Worm (Caenorhabditis elegans) whole organism, L4 larva: ENCODE results near the gene hpo-7.

Source experiments
- D1046.2 ChIP-seq: fragments of 200-800 bp; sonication (Bioruptor generic); IDR thresholded peaks from 2 replicates; pipeline ENCODE4 v1.3.6; 2022; ENCODE audit warnings: missing genetic modification characterization, missing compliant biosample characterization
- Y105C5A.15 ChIP-seq: fragments of 200-800 bp; sonication (Bioruptor generic); IDR thresholded peaks from 2 replicates; pipeline ENCODE4 v1.3.6; 2022; ENCODE audit warnings: missing genetic modification characterization, missing compliant biosample characterization
- aha-1 ChIP-seq: fragments of 150-350 bp; peaks from one replicate; lab custom pipeline; 2014; ENCODE audit warnings: missing biosample characterization, missing genetic modification characterization
- arid-1 ChIP-seq: fragments of 200-800 bp; sonication (Bioruptor generic); conservative IDR thresholded peaks from 2 replicates; pipeline ENCODE4 v1.3.6; 2022; ENCODE audit warnings: missing genetic modification reagents, missing genetic modification characterization, missing compliant biosample characterization
- ceh-44 ChIP-seq: fragments of 200-800 bp; sonication (Bioruptor generic); IDR thresholded peaks from 2 replicates; pipeline ENCODE4 v1.3.6; 2022; ENCODE audit warnings: missing genetic modification reagents, missing genetic modification characterization, missing compliant biosample characterization
- ceh-62 ChIP-seq: sonication (generic microtip); optimal IDR thresholded peaks from 2 replicates; lab custom pipeline; 2017; ENCODE audit warnings: missing biosample characterization, missing genetic modification characterization
- ces-1 ChIP-seq: fragments of 150-350 bp; sonication (generic microtip); optimal IDR thresholded peaks from 4 replicates; lab custom pipeline; 2014; ENCODE audit warnings: missing biosample characterization, missing genetic modification reagents, missing genetic modification characterization
- cey-2 ChIP-seq: sonication (generic microtip); optimal IDR thresholded peaks from 3 replicates; lab custom pipeline; 2017; ENCODE audit warnings: missing genetic modification characterization, mild to moderate bottlenecking, missing compliant biosample characterization, antibody characterized with exemption, borderline replicate concordance; ENCODE audit not compliant: insufficient read depth
- daf-12 ChIP-seq: fragments of 150-350 bp; optimal IDR thresholded peaks from 2 replicates; lab custom pipeline; 2014; ENCODE audit warnings: missing biosample characterization, missing genetic modification reagents, missing genetic modification characterization
- daf-16 ChIP-seq, 3 experiments: sonication (generic microtip); optimal IDR thresholded peaks; 2 replicates each; lab custom pipeline; 2016 to 2017; ENCODE audit warnings: missing genetic modification characterization in 3 of 3, missing genetic modification reagents in 3 of 3, mild to moderate bottlenecking in 2 of 3, missing compliant biosample characterization in 2 of 3, missing biosample characterization in 1 of 3, moderate library complexity in 1 of 3
- dmd-8 ChIP-seq: fragments of 200-800 bp; sonication (Bioruptor generic); IDR thresholded peaks from 2 replicates; pipeline ENCODE4 v1.3.6; 2022; ENCODE audit warnings: missing genetic modification characterization, missing compliant biosample characterization
- dve-1 ChIP-seq: sonication (generic microtip); optimal IDR thresholded peaks from 2 replicates; lab custom pipeline; 2017; ENCODE audit warnings: antibody characterized with exemption, mild to moderate bottlenecking, missing genetic modification characterization, missing compliant biosample characterization; ENCODE audit not compliant: insufficient read depth
- egl-27 ChIP-seq: sonication (generic microtip); optimal IDR thresholded peaks from 3 replicates; lab custom pipeline; 2017; ENCODE audit warnings: missing biosample characterization, missing genetic modification reagents, missing genetic modification characterization
- hmg-1.1 ChIP-seq: fragments of 200-800 bp; sonication (Bioruptor generic); IDR thresholded peaks from 2 replicates; pipeline ENCODE4 v1.3.6; 2022; ENCODE audit warnings: missing genetic modification reagents, missing genetic modification characterization, missing compliant biosample characterization
- lin-13 ChIP-seq: fragments of 150-350 bp; optimal IDR thresholded peaks from 2 replicates; lab custom pipeline; 2014; ENCODE audit warnings: missing biosample characterization, missing genetic modification reagents, missing genetic modification characterization
- lin-15B ChIP-seq: fragments of 150-350 bp; sonication (generic microtip); optimal IDR thresholded peaks from 3 replicates; lab custom pipeline; 2014; ENCODE audit warnings: missing biosample characterization, missing genetic modification characterization
- mdl-1 ChIP-seq, 2 experiments: fragments of 150-350 bp in 1 of 2; sonication (generic microtip) in 1 of 2; optimal IDR thresholded peaks; 2 replicates each; lab custom pipeline; 2014 to 2017; ENCODE audit warnings: missing biosample characterization in 2 of 2, missing genetic modification characterization in 2 of 2
- mdt-29 ChIP-seq: fragments of 200-800 bp; sonication (Bioruptor generic); IDR thresholded peaks from 2 replicates; pipeline ENCODE4 v1.3.6; 2022; ENCODE audit warnings: missing genetic modification reagents, missing genetic modification characterization, missing compliant biosample characterization
- mep-1 ChIP-seq: fragments of 150-350 bp; sonication (generic microtip); optimal IDR thresholded peaks from 3 replicates; lab custom pipeline; 2014; ENCODE audit warnings: missing biosample characterization, missing genetic modification characterization
- nhr-111 ChIP-seq: fragments of 200-800 bp; sonication (Bioruptor generic); optimal IDR thresholded peaks from 2 replicates; lab custom pipeline; 2018; ENCODE audit warnings: mild to moderate bottlenecking, missing genetic modification characterization, missing compliant biosample characterization
- nhr-28 ChIP-seq: fragments of 150-350 bp; optimal IDR thresholded peaks from 2 replicates; lab custom pipeline; 2014; ENCODE audit warnings: missing biosample characterization, missing genetic modification characterization
- nhr-48 ChIP-seq: sonication (generic microtip); optimal IDR thresholded peaks from 2 replicates; lab custom pipeline; 2016; ENCODE audit warnings: mild to moderate bottlenecking, missing genetic modification characterization, missing compliant biosample characterization
- nhr-76 ChIP-seq: fragments of 150-350 bp; optimal IDR thresholded peaks from 2 replicates; lab custom pipeline; 2014; ENCODE audit warnings: missing biosample characterization, missing genetic modification characterization
- nhr-77 ChIP-seq: fragments of 150-350 bp; optimal IDR thresholded peaks from 2 replicates; lab custom pipeline; 2014; ENCODE audit warnings: missing biosample characterization, missing genetic modification characterization
- saeg-2 ChIP-seq: fragments of 200-800 bp; sonication (Bioruptor generic); IDR thresholded peaks from 2 replicates; pipeline ENCODE4 v1.3.6; 2022; ENCODE audit warnings: missing genetic modification reagents, missing genetic modification characterization, missing compliant biosample characterization
- sdz-12 ChIP-seq: fragments of 200-800 bp; sonication (Bioruptor generic); optimal IDR thresholded peaks from 2 replicates; lab custom pipeline; 2018; ENCODE audit warnings: mild to moderate bottlenecking, missing genetic modification characterization, missing compliant biosample characterization
- snpc-1.2 ChIP-seq: fragments of 200-800 bp; sonication (Bioruptor generic); IDR thresholded peaks from 2 replicates; pipeline ENCODE4 v1.3.6; 2022; ENCODE audit warnings: missing genetic modification reagents, missing genetic modification characterization, missing compliant biosample characterization
- spr-3 ChIP-seq: fragments of 200-800 bp; sonication (Bioruptor generic); optimal IDR thresholded peaks from 2 replicates; lab custom pipeline; 2018; ENCODE audit warnings: mild to moderate bottlenecking, missing genetic modification characterization, missing compliant biosample characterization
- tra-1 ChIP-seq: fragments of 200-800 bp; sonication (Bioruptor generic); IDR thresholded peaks from 2 replicates; pipeline ENCODE4 v1.3.6; 2022; ENCODE audit warnings: missing genetic modification reagents, missing genetic modification characterization, missing compliant biosample characterization
- unc-62 ChIP-seq, 3 experiments: fragments of 150-350 bp in 1 of 3; sonication (generic microtip); optimal IDR thresholded peaks in 2 of 3; peaks in 1 of 3; 1 replicate in 1 of 3; 2 replicates in 2 of 3; lab custom pipeline; 2014 to 2017; ENCODE audit warnings: missing biosample characterization in 3 of 3, missing genetic modification characterization in 3 of 3, missing genetic modification reagents in 3 of 3, missing genotype in 1 of 3
- zfp-2 ChIP-seq: sonication (generic microtip); optimal IDR thresholded peaks from 2 replicates; lab custom pipeline; 2016; ENCODE audit warnings: mild to moderate bottlenecking, missing genetic modification characterization, missing compliant biosample characterization

hpo-7 gene

ce11 chrII:2150485-2150985 lies 15.0 kb upstream of the hpo-7 start, which contains the start of the genes C40A11.7 and C40A11.8:
TSS of gene C40A11.7 (minus strand) at chrII:2150585.
TSS of gene C40A11.8 (minus strand) at chrII:2150935.
- no peak for TF ChIP-seq zfp-2 (tag; lab: Kevin White, UChicago)
- TF ChIP-seq aha-1: peak; percentile 42
- TF ChIP-seq tra-1 (GFP tag; lab: Robert Waterston, UW): no peak
- TF ChIP-seq mdt-29 (GFP tag; lab: Robert Waterston, UW): no peak
- no peak for TF ChIP-seq nhr-28 (tag; lab: Kevin White, UChicago)

ce11 chrII:2146900-2147375 lies 11.4 kb upstream of the hpo-7 start, which contains the start of gene C40A11.2:
TSS of gene C40A11.2 (plus strand) at chrII:2146950.
- no peak for TF ChIP-seq spr-3 (GFP tag; lab: Kevin White, UChicago)
- peak in 1 of 2 experiments; percentile 52 for TF ChIP-seq unc-62 (GFP tag; optimal IDR thresholded peaks at IDR 0.05 in 1 of 2; lab: Kevin White, UChicago)
- no peak for TF ChIP-seq unc-62 (tag; optimal IDR thresholded peaks at IDR 0.05; lab: Kevin White, UChicago)

- TF ChIP-seq dve-1 (no peak), Y105C5A.15 (GFP tag; lab: Robert Waterston, UW) (no peak), ceh-44 (GFP tag; lab: Robert Waterston, UW) (no peak), mep-1 (tag; lab: Kevin White, UChicago) (no peak), nhr-76 (tag; lab: Kevin White, UChicago) (no peak), egl-27 (tag; lab: Kevin White, UChicago) (no peak), nhr-77 (tag; lab: Kevin White, UChicago) (no peak), lin-15B (tag; lab: Kevin White, UChicago) (no peak), ces-1 (GFP tag; lab: Kevin White, UChicago) (no peak), D1046.2 (no peak), ceh-62 (tag; lab: Kevin White, UChicago) (no peak), lin-13 (no peak), sdz-12 (GFP tag; lab: Kevin White, UChicago) (no peak)
Measured at ce11 chrII:2145566-2145965, 10.1 kb upstream of the hpo-7 start, which contains the start of gene C40A11.6. TSS of gene C40A11.6 (minus strand) at chrII:2145666.

- peak in 1 of 2 experiments; percentile 50 for TF ChIP-seq unc-62 (GFP tag; optimal IDR thresholded peaks at IDR 0.05 in 1 of 2; lab: Kevin White, UChicago)
- TF ChIP-seq unc-62 (tag; optimal IDR thresholded peaks at IDR 0.05; lab: Kevin White, UChicago): no peak
- no peak for TF ChIP-seq nhr-48 (tag; lab: Kevin White, UChicago)
Measured at ce11 chrII:2140817-2141216, 5.3 kb upstream of the hpo-7 start, which contains the start of gene C40A11.3. TSS of gene C40A11.3 (plus strand) at chrII:2141117.

- no peak for TF ChIP-seq snpc-1.2 (GFP tag; lab: Robert Waterston, UW)
- TF ChIP-seq mdl-1 (tag; optimal IDR thresholded peaks at IDR 0.05; lab: Kevin White, UChicago): no peak
- TF ChIP-seq cey-2 (tag; lab: Kevin White, UChicago): no peak
- TF ChIP-seq dmd-8 (GFP tag; lab: Robert Waterston, UW): no peak
- no peak for TF ChIP-seq daf-16 (GFP tag; optimal IDR thresholded peaks at IDR 0.05; lab: Kevin White, UChicago)
- no peak for TF ChIP-seq daf-16 (tag; optimal IDR thresholded peaks at IDR 0.05; lab: Kevin White, UChicago)
- TF ChIP-seq dve-1: no peak
- TF ChIP-seq arid-1 (GFP tag; lab: Robert Waterston, UW): no peak
- TF ChIP-seq hmg-1.1: no peak
- TF ChIP-seq daf-12 (tag; lab: Kevin White, UChicago): no peak
- TF ChIP-seq nhr-111 (GFP tag; lab: Kevin White, UChicago): no peak
- no peak for TF ChIP-seq nhr-48 (tag; lab: Kevin White, UChicago)
- no peak for TF ChIP-seq saeg-2
Measured at ce11 chrII:2138901-2139300, 3.4 kb upstream of the hpo-7 start.
